Worm (Caenorhabditis elegans) whole organism, mixed stage, embryonic: Measurements from ENCODE around the gene F15E6.10.

Source experiments
- ces-1 ChIP-seq: fragments of 150-350 bp; optimal IDR thresholded peaks from 2 replicates; lab custom pipeline; 2014; ENCODE audit warnings: missing biosample characterization, missing genetic modification reagents, missing genetic modification characterization
- cnd-1 ChIP-seq: fragments of 200-800 bp; sonication (Bioruptor generic); optimal IDR thresholded peaks from 2 replicates; lab custom pipeline; 2018; ENCODE audit warnings: mild to moderate bottlenecking, missing genetic modification characterization, missing compliant biosample characterization
- lin-13 ChIP-seq: fragments of 150-350 bp; optimal IDR thresholded peaks from 2 replicates; lab custom pipeline; 2014; ENCODE audit warnings: missing biosample characterization, missing genetic modification characterization
- mep-1 ChIP-seq: fragments of 150-350 bp; optimal IDR thresholded peaks from 2 replicates; lab custom pipeline; 2017; ENCODE audit warnings: missing biosample characterization, missing genetic modification reagents, missing genetic modification characterization, inconsistent platforms
- nhr-237 ChIP-seq: fragments of 150-350 bp; optimal IDR thresholded peaks from 2 replicates; lab custom pipeline; 2014; ENCODE audit warnings: missing biosample characterization, missing genetic modification characterization
- pha-4 ChIP-seq: fragments of 150-350 bp; optimal IDR thresholded peaks from 2 replicates; lab custom pipeline; 2018; ENCODE audit warnings: missing biosample characterization, missing genetic modification reagents, missing genetic modification characterization
- snpc-4 ChIP-seq: fragments of 150-350 bp; optimal IDR thresholded peaks from 2 replicates; lab custom pipeline; 2014; ENCODE audit warnings: missing biosample characterization, missing genetic modification characterization
- sptf-1 ChIP-seq: sonication (generic microtip); optimal IDR thresholded peaks from 2 replicates; lab custom pipeline; 2017; ENCODE audit warnings: mild to moderate bottlenecking, missing genetic modification characterization, moderate library complexity, missing compliant biosample characterization
- unc-62 ChIP-seq: fragments of 150-350 bp; optimal IDR thresholded peaks from 2 replicates; lab custom pipeline; 2014; ENCODE audit warnings: missing biosample characterization, missing genetic modification reagents, missing genetic modification characterization

DNA sequence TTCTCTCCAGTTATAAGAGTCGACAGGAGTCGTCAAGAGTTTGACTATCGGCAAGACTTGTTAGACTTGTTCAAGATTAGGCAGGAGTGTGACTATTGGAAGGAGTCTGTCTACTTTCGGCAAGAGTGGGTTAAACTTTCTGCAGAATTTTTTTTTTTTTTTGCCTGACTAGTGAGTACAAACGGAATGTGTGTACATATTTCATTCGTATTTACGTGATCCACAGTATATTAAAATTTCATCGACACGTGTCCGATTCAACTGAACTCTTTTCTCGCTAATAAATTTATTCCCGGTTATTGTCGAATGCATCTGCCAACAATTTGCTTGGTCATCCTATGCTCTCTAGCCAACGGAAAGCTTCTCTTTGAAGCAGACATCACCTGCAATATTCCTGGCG is 20.5 kb upstream of the F15E6.10 start, which contains the start of gene F36A4.1:
- TF ChIP-seq lin-13: no peak
- no peak for TF ChIP-seq snpc-4 (tag; lab: Kevin White, UChicago)
- no peak for TF ChIP-seq sptf-1 (tag; lab: Kevin White, UChicago)
- TF ChIP-seq mep-1 (tag; lab: Kevin White, UChicago): no peak
- TF ChIP-seq nhr-237 (tag; lab: Kevin White, UChicago): no peak
- no peak for TF ChIP-seq pha-4
- no peak for TF ChIP-seq ces-1 (GFP tag; lab: Kevin White, UChicago)
- no peak for TF ChIP-seq unc-62
- no peak for TF ChIP-seq cnd-1
